Fruit fly (Drosophila melanogaster): Measurements from ENCODE around the gene CG3222.

DNA sequence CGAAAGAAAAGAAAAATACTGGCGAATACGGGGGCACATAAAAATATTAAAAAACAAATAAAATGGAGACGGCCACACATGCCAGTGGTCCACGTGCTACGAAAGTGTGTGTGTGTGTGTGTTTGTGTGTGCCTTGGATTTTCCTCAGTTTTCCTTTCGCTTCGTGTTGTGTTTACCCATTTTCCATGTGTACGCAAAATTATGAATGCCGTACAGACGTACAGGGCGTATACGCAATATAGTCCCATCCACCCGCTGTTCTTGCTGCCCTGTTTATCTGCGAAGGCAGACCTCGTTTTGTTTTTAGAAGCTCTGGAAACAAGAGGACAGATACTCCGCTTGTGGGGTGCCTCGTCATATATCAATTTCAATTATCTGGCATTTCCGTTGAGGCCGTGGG, 42.1 kb upstream of the CG3222 start:
- TF ChIP-seq dsx (GFP tag; optimal IDR thresholded peaks at IDR 0.05; ENCODE audit: poor library complexity, severe bottlenecking) (no peak), salr (GFP tag; optimal IDR thresholded peaks at IDR 0.05) (no peak), CG6854 (GFP tag; optimal IDR thresholded peaks at IDR 0.05) (no peak), CG6276 (GFP tag; optimal IDR thresholded peaks at IDR 0.05) (no peak), Eip78C (GFP tag) (no peak), Ets21C (GFP tag; optimal IDR thresholded peaks at IDR 0.05) (no peak), net (GFP tag; optimal IDR thresholded peaks at IDR 0.05) (no peak), OdsH (GFP tag; optimal IDR thresholded peaks at IDR 0.05) (no peak), eg (GFP tag; IDR thresholded peaks at IDR 0.05) (no peak)

Measured in whole organism, prepupa.